Worm (Caenorhabditis elegans) whole organism, late embryonic: Measurements from ENCODE around the gene F48A11.4.
A peak's percentile ranks its signal among the peaks of the same experiment; 100 is the strongest.

Experiments used
- ahr-1 ChIP-seq: sonication (generic microtip); optimal IDR thresholded peaks from 2 replicates; lab custom pipeline; 2016; ENCODE audit warnings: missing genetic modification characterization, missing compliant biosample characterization
- ceh-19 ChIP-seq: fragments of 200-800 bp; sonication (Bioruptor generic); optimal IDR thresholded peaks from 2 replicates; lab custom pipeline; 2018; ENCODE audit warnings: mild to moderate bottlenecking, missing genetic modification characterization, missing compliant biosample characterization
- elt-4 ChIP-seq: sonication (generic microtip); optimal IDR thresholded peaks from 2 replicates; lab custom pipeline; 2016; ENCODE audit warnings: missing genetic modification characterization, missing compliant biosample characterization
- eyg-1 ChIP-seq: sonication (generic microtip); optimal IDR thresholded peaks from 2 replicates; lab custom pipeline; 2016; ENCODE audit warnings: missing genotype, missing genetic modification characterization, missing compliant biosample characterization
- hlh-30 ChIP-seq: sonication (generic microtip); optimal IDR thresholded peaks from 2 replicates; lab custom pipeline; 2017; ENCODE audit warnings: antibody characterized with exemption, missing genetic modification characterization, missing compliant biosample characterization; ENCODE audit not compliant: insufficient read depth
- hlh-6 ChIP-seq: sonication (generic microtip); optimal IDR thresholded peaks from 2 replicates; lab custom pipeline; 2016; ENCODE audit warnings: missing genotype, missing genetic modification characterization, missing compliant biosample characterization
- tbx-7 ChIP-seq: sonication (generic microtip); optimal IDR thresholded peaks from 2 replicates; lab custom pipeline; 2016; ENCODE audit warnings: missing genotype, missing genetic modification characterization, missing compliant biosample characterization
- unc-42 ChIP-seq: sonication (generic microtip); optimal IDR thresholded peaks from 2 replicates; lab custom pipeline; 2016; ENCODE audit warnings: missing genotype, missing genetic modification characterization, missing compliant biosample characterization

F48A11.4 gene

DNA sequence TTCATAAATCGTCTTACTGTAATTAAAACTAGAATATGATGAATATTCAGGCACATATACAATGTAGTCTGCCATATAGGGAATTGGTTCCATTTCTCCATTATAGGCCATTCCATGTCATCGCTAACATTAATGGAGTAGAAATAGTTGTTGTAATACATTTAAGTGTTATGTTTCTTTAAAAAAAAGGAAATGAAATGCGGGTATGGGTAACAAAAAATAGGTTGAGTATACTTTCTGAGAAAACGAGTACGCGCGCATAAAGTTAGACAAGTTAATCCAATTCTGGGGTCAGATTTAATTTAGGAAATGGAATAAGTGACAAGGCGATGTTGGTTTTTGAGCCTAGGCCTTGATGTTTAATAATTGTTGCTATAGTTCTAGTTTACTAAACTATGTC is 42.7 kb downstream of the F48A11.4 start, which contains the start of gene T01D1.7:
TSS of gene T01D1.7 (minus strand) at position 101 of the 400 bp plus-strand sequence.
- TF ChIP-seq unc-42 (tag; lab: Kevin White, UChicago) (peak; percentile 42), eyg-1 (tag; lab: Kevin White, UChicago) (no peak), elt-4 (tag; lab: Kevin White, UChicago) (no peak), hlh-30 (tag; lab: Kevin White, UChicago) (no peak)

DNA sequence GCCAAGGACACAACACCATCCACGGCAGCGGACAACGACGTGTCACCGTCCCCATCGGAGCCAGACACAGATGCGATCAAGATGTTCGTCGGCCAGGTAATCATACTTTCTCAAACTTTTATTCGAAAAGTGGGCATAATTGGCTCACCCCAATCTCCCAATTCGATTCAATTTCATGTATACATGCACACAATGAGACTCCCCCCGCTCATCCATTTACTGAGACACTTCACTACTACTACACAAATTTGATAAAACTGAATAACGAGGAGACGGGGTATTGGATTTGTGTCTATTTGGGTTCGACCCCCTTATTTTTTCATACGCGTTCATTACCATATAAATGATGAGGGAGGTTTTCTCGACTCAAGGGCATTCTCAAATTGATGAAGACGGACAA is 53.2 kb downstream of the F48A11.4 start:
- TF ChIP-seq hlh-6 (tag; lab: Kevin White, UChicago): no peak
- no peak for TF ChIP-seq eyg-1 (tag; lab: Kevin White, UChicago)
- TF ChIP-seq ahr-1 (tag; lab: Kevin White, UChicago): no peak
- peak; percentile 97 for TF ChIP-seq unc-42 (tag; lab: Kevin White, UChicago)
- no peak for TF ChIP-seq ceh-19 (GFP tag; lab: Kevin White, UChicago)
- no peak for TF ChIP-seq tbx-7 (tag; lab: Kevin White, UChicago)
